Worm (Caenorhabditis elegans): ENCODE results near the gene gtf-2E2.

Gene gtf-2E2

DNA sequence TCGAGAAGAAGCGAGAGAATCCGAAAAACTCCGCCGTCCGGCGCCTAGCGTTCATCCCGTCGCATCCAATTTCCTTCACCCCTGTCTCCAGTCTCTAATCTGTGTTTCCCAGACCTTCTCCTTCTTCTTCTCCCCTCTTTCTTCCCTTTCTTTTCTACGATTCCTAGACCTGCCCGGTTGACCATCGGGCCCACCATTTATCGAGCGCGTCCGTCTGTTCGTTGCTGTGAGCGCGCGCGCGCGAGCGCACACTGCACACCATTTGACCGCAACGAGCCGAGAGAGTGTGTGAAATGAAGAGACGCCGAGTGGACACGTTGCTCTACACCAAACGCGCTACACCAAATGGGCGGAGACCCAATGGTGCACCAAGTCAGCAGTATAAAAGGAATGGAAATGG, 5.2 kb downstream of the gtf-2E2 start:
- no peak for TF ChIP-seq gmeb-1 (tag; optimal IDR thresholded peaks at IDR 0.05)
- no peak for TF ChIP-seq aly-2 (tag; optimal IDR thresholded peaks at IDR 0.05)
- no peak for TF ChIP-seq nhr-77 (tag; optimal IDR thresholded peaks at IDR 0.05)
- no peak for TF ChIP-seq fos-1 (tag; optimal IDR thresholded peaks at IDR 0.05)
- no peak for TF ChIP-seq sma-3 (GFP tag; optimal IDR thresholded peaks at IDR 0.05)
- TF ChIP-seq mdl-1 (tag; optimal IDR thresholded peaks at IDR 0.05), result no peak
- TF ChIP-seq snpc-4 (tag; optimal IDR thresholded peaks at IDR 0.05), result no peak
- no peak for TF ChIP-seq mab-5 (tag; optimal IDR thresholded peaks at IDR 0.05)
- TF ChIP-seq ZK546.5 (tag; optimal IDR thresholded peaks at IDR 0.05), result no peak
- no peak for TF ChIP-seq crh-2 (tag; optimal IDR thresholded peaks at IDR 0.05)
- TF ChIP-seq lin-39 (tag; optimal IDR thresholded peaks at IDR 0.05), result no peak
- no peak for TF ChIP-seq unc-62 (GFP tag; optimal IDR thresholded peaks at IDR 0.05)
- no peak for TF ChIP-seq nhr-23 (tag; optimal IDR thresholded peaks at IDR 0.05)
- TF ChIP-seq blmp-1 (tag; optimal IDR thresholded peaks at IDR 0.05; ENCODE audit: insufficient read depth), result no peak
- no peak for TF ChIP-seq C34F6.9 (tag; optimal IDR thresholded peaks at IDR 0.05)
- no peak for TF ChIP-seq peb-1 (tag; optimal IDR thresholded peaks at IDR 0.05)
- no peak for TF ChIP-seq ama-1 (optimal IDR thresholded peaks at IDR 0.05)
- TF ChIP-seq ceh-16 (tag; optimal IDR thresholded peaks at IDR 0.05), result no peak
- TF ChIP-seq nhr-10 (tag; optimal IDR thresholded peaks at IDR 0.05), result no peak

DNA sequence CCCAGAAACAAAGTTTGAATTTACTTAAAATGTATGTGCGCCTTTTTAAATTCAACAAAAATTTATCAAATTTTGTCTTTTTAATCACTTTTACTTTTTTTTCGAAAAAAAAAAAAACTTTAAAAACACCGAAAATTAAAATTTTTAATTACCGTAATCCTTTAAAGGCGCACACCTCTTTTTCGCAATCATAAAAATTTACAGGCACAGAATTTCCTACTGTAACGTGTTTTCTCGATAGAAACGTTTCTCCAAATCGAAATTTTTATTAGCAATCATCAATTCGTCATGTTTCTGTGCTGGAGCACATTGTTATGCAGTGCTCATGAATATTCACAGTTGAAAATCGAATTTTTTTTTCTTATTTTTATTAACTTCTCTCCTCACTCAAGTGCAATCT, 5.8 kb downstream of the gtf-2E2 start:
- TF ChIP-seq unc-62 (GFP tag; optimal IDR thresholded peaks at IDR 0.05), result no peak
- TF ChIP-seq unc-55 (GFP tag; optimal IDR thresholded peaks at IDR 0.05), result no peak
- TF ChIP-seq crh-2 (tag; optimal IDR thresholded peaks at IDR 0.05), result no peak
- no peak for TF ChIP-seq unc-39 (tag; optimal IDR thresholded peaks at IDR 0.05)
- TF ChIP-seq nhr-129 (tag; optimal IDR thresholded peaks at IDR 0.05), result no peak
- TF ChIP-seq Y55F3AM.14 (GFP tag; optimal IDR thresholded peaks at IDR 0.05), result no peak
- TF ChIP-seq F13H6.1 (tag; optimal IDR thresholded peaks at IDR 0.05), result no peak
- no peak for TF ChIP-seq mbf-1 (tag; optimal IDR thresholded peaks at IDR 0.05)
- TF ChIP-seq lin-13 (GFP tag; optimal IDR thresholded peaks at IDR 0.05), result no peak
- no peak for TF ChIP-seq zag-1 (tag; optimal IDR thresholded peaks at IDR 0.05)
- TF ChIP-seq skn-1 (tag; optimal IDR thresholded peaks at IDR 0.05), result no peak
- TF ChIP-seq aly-2 (tag; optimal IDR thresholded peaks at IDR 0.05), result no peak
- no peak for TF ChIP-seq nhr-21 (tag; optimal IDR thresholded peaks at IDR 0.05)

DNA sequence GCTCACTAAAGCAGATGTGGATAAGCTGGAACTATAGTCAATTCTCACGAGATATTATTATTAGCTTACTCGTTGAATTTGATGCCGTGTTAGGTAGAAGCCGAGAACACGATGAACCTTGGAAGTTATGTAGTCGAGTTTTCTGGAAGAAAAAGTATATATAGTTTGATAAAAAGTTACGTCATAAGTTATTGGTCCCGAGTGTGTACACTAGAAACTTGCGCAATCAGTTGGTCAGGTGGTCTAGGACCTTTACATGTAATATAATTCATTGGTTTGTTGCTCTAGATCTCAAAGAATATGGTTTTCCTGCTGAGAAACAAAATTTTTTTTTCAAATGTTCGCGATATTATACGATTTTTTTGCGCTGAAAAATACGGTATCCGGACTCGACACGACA, 6.4 kb downstream of the gtf-2E2 start:
- TF ChIP-seq nhr-237 (tag; optimal IDR thresholded peaks at IDR 0.05) (no peak), crh-2 (tag; optimal IDR thresholded peaks at IDR 0.05) (no peak), sem-4 (tag; optimal IDR thresholded peaks at IDR 0.05) (no peak), unc-62 (GFP tag; optimal IDR thresholded peaks at IDR 0.05) (no peak), aly-2 (tag; optimal IDR thresholded peaks at IDR 0.05) (no peak), lsy-2 (tag; optimal IDR thresholded peaks at IDR 0.05) (no peak), unc-55 (GFP tag; optimal IDR thresholded peaks at IDR 0.05) (no peak), nhr-11 (tag; optimal IDR thresholded peaks at IDR 0.05) (no peak), ztf-1 (GFP tag; conservative IDR thresholded peaks at IDR 0.05) (no peak)

DNA sequence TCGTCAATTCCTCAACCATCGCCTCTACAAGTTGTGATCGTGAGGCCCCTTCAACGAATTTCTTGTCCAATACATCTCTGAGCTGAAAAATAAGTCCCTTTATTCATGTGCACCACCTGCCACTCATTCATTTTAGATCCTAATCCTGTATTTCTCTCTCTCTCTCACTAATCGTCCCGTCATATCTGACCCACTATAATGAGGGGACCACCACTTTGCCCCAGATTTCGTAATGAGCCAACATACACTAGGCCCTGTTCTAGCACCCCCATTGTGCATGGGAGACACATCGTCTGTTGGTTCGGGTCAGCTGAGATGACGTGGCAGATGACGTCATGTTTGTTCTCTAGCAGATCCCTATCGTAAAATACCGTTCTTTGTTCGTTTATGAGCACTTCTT, 6.9 kb downstream of the gtf-2E2 start:
- TF ChIP-seq lin-11 (tag; optimal IDR thresholded peaks at IDR 0.05), result no peak
- no peak for TF ChIP-seq ztf-1 (GFP tag; conservative IDR thresholded peaks at IDR 0.05)
- no peak for TF ChIP-seq elt-3 (tag; optimal IDR thresholded peaks at IDR 0.05)
- TF ChIP-seq skn-1 (tag; optimal IDR thresholded peaks at IDR 0.05), result no peak
- no peak for TF ChIP-seq egl-27 (tag; optimal IDR thresholded peaks at IDR 0.05)
- no peak for TF ChIP-seq ceh-16 (tag; optimal IDR thresholded peaks at IDR 0.05)
- no peak for TF ChIP-seq nhr-237 (tag; optimal IDR thresholded peaks at IDR 0.05)
- TF ChIP-seq unc-62 (GFP tag; optimal IDR thresholded peaks at IDR 0.05), result no peak
- TF ChIP-seq lsy-2 (tag; optimal IDR thresholded peaks at IDR 0.05), result no peak
- no peak for TF ChIP-seq nhr-10 (tag; optimal IDR thresholded peaks at IDR 0.05)
- TF ChIP-seq R02D3.7 (tag; optimal IDR thresholded peaks at IDR 0.05), result no peak
- TF ChIP-seq blmp-1 (tag; optimal IDR thresholded peaks at IDR 0.05; ENCODE audit: insufficient read depth), result no peak
- no peak for TF ChIP-seq aly-2 (tag; optimal IDR thresholded peaks at IDR 0.05)
- TF ChIP-seq peb-1 (tag; optimal IDR thresholded peaks at IDR 0.05), result no peak
- no peak for TF ChIP-seq sma-9 (GFP tag; optimal IDR thresholded peaks at IDR 0.05)
- TF ChIP-seq sma-9 (tag; optimal IDR thresholded peaks at IDR 0.05), result no peak
- no peak for TF ChIP-seq ceh-82 (tag; optimal IDR thresholded peaks at IDR 0.05)
- no peak for TF ChIP-seq sma-3 (GFP tag; optimal IDR thresholded peaks at IDR 0.05)
- TF ChIP-seq lin-39 (tag; optimal IDR thresholded peaks at IDR 0.05), result no peak
